Fruit fly (Drosophila melanogaster) ovary, adult (tissue): ENCODE measurements around the gene Usp12-46.
A peak's percentile ranks its signal among the peaks of the same experiment; 100 is the strongest.

ENCODE experiments used
- CG17801 ChIP-seq: fragments of 200-800 bp; optimal IDR thresholded peaks from 2 replicates; lab custom pipeline; 2019; ENCODE audit warnings: missing biosample characterization, mild to moderate bottlenecking, missing genetic modification characterization, moderate library complexity; ENCODE audit not compliant: partially characterized antibody

Gene Usp12-46

dm6 chr3R:22750534-22750947 lies at the start of gene Usp12-46, which contains the start of the genes rumi and CG7029:
Gene Usp12-46 (plus strand): TSS chr3R:22750901.
Gene rumi (minus strand): TSS chr3R:22750597.
Gene CG7029 (plus strand): TSS chr3R:22750901.
- peak; percentile 67 for TF ChIP-seq CG17801 (GFP tag; lab: Kevin White, UChicago)

- no peak for TF ChIP-seq CG17801 (GFP tag; lab: Kevin White, UChicago)
Measured at dm6 chr3R:22701793-22702192, 48.9 kb upstream of the Usp12-46 start, which contains the start of the genes CG6972 and CCAP. Gene CG6972 (plus strand): TSS chr3R:22702007. Gene CCAP (minus strand): TSS chr3R:22702084.

DNA sequence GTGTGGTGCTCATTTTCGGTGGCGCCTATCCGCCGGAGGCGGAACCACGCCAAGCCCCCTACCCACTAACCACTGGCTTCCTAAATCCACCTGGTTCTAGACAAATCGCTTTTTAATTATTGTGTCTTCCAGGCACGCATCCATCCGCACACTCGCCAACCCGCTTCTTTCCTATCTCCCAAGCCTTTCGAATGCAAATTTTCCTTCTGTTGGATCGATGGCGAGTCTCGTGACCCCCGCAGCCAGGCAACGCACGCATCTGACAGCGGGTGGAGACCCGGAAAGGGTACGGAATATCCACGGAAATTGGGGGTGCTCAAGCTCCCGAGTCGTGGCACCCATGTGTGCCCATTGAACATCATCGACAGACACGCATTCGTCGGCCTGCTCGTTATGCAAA lies 43.5 kb upstream of the Usp12-46 start, which contains the start of gene CG13842:
CG13842 (minus strand) TSS at position 101 of the 400 bp plus-strand sequence.
- TF ChIP-seq CG17801 (GFP tag; lab: Kevin White, UChicago): no peak

DNA sequence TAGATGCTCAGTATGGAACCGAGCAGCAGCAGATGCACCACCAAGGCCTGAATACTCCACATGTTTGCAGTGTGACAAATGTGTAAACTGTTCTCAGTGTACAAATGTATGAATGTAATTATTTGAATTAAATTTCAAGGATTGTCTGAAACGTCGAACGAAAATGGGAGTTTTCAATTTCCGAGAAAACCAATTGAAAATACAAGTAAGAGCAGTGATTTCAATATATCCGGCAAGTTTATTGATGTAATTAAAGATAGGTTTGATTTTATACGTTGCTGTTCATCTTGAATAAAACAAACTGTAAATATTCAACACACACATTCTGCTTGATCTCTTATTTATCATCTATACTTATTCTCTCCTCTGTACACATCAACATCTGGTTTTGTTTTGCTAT lies 40.0 kb upstream of the Usp12-46 start, which contains the start of gene CG4907:
CG4907 (minus strand) TSS at position 101 of the 400 bp plus-strand sequence.
- TF ChIP-seq CG17801 (GFP tag; lab: Kevin White, UChicago): no peak

DNA sequence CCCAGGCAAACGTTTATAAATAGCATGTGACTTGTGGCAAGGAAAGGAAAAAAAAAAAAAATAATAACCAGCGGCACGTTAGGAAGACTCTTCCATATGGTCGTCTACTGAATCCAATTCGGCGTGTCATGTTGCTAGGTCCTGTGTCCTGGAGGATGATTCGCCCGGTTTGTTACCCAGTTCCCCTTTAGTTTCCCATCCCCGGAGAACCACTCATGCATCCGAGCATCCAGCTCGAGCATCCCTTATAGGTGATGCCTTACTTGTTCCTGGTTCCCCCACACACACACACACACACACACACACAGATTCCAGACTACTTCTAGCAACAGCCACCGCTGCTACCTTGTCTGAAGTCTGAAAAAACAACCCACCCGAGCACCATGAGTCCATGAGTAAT lies 32.8 kb upstream of the Usp12-46 start:
- no peak for TF ChIP-seq CG17801 (GFP tag; lab: Kevin White, UChicago)

DNA sequence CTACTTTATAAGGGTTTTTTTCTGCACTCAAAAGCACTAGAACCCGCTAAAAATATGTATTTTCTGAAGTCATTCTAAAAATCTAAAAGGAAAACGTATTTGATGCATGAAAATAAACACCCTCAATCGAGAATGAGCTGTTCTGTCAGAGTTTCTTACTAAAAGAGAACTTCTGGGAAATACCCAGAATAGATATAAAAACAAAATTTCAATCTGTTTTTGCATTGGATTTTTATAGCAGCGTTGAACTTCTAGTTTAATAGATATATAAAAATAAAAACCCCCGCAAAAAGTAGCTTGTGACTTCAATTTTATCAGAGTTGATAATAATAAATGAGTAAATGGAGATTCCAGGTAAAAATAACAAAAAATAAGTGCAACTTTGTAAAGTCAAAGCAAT lies 32.3 kb upstream of the Usp12-46 start:
- no peak for TF ChIP-seq CG17801 (GFP tag; lab: Kevin White, UChicago)

DNA sequence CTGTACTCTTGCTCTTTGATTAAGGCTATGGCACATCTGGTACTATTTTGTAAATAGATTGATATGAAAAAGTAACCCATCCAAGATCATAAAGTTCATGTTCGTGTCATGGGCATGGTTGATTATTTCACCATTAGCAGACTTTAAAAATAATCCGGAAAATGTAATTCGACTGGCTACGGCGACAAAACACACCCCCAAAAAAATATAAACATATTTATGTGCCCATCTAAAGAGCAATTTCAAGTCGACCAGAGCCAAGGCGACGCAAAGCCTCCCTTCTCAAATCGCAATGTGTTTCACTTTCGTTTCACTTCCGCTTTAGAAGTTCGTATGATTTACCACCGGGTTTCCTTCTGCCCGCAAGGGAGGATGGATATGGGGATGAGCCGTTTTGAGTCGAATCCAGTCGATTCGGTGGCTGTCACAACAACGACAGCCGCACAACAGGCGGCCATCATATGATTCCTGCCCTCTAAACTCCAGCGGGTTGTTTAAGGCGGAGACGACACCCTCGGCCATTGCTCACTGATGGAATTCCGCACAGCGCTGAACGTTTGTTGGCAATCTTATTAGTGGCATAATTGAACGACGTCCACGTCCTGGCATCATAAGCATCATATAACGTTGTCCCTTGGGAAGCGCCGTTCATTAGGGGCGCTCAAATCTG lies 31.6 kb upstream of the Usp12-46 start:
- no peak for TF ChIP-seq CG17801 (GFP tag; lab: Kevin White, UChicago)

DNA sequence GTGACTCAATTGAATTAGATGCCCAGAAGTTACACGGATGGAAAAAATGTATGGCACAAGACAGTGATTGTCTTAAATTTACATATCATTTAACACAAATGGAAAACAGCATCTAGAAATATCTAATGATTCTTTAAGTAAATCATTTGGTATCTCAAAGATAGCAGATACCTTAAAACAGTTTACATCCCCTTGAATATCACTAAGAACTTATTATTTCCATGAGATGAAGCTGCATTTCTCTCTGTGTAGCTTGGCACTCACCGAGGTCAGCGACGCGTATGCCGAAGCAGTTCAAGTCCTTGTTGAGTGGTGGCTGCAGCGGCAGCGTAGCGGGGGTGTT lies 31.1 kb upstream of the Usp12-46 start:
- no peak for TF ChIP-seq CG17801 (GFP tag; lab: Kevin White, UChicago)

DNA sequence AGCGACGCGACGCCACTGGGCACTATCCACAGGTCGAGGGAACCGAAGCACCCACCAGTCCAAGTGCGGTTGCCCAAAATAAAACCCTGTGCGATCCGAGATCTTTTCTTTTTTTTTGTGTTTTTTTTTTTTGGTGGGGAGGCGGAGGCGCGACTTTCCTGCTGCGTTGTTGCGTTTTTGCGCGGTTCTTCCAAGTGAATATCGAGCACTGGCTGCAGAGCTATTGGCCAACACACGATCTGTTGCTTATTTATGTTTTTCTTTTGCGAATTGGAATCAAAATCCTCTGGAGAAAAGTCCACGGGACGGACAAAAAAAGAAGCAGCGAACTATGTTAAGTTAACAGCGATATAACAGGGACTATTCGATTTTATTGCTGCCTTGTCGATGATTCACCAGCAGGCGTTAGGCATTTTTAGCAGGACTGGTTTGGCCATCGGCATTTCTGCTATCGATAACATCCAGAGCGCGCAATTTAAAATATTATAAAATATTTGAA lies 29.8 kb upstream of the Usp12-46 start, which contains the start of gene wge:
wge (minus strand) TSS at position 343 of the 499 bp plus-strand sequence.
- TF ChIP-seq CG17801 (GFP tag; lab: Kevin White, UChicago): peak; percentile 57

dm6 chr3R:22724149-22724973 lies 26.3 kb upstream of the Usp12-46 start, which contains the start of gene Irp-1A:
Gene Irp-1A (minus strand): TSS chr3R:22724587.
- peak; percentile 66 for TF ChIP-seq CG17801 (GFP tag; lab: Kevin White, UChicago)

DNA sequence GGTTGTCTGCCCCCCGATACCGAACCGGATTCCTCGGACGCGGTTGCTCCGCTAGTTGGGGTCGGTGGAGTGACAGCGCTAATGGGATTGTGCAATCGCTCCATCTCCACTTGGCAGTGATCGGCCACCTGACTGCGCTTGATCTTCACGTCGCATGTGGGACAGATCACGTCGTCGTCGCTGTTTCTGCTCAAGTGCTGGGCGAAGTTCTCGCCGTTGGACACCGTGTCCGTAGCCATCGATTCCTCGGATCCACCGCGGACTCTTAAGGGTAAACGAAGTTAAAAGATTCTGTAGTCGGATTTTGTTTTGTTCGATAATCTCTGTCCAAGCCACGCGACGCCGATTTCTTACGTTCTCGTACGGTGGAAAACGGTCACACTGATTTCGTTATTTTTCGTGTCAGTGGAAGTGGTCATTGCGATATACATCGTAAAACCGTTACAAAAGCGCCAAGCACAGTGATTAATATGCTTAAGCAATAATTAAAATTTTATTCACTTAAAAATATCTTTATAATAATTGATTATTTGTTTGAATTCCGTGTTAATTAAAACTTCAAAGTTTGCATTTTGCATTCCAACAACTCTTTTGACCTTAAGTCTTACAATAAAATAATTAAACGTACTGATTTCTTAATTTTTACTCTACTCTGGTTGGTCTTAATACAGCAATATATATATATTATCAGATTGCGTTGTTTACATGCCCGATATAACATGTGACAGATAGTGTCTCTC lies 24.5 kb upstream of the Usp12-46 start, which contains the start of gene RNF220:
RNF220 (minus strand) TSS at position 384 of the 740 bp plus-strand sequence.
- no peak for TF ChIP-seq CG17801 (GFP tag; lab: Kevin White, UChicago)

DNA sequence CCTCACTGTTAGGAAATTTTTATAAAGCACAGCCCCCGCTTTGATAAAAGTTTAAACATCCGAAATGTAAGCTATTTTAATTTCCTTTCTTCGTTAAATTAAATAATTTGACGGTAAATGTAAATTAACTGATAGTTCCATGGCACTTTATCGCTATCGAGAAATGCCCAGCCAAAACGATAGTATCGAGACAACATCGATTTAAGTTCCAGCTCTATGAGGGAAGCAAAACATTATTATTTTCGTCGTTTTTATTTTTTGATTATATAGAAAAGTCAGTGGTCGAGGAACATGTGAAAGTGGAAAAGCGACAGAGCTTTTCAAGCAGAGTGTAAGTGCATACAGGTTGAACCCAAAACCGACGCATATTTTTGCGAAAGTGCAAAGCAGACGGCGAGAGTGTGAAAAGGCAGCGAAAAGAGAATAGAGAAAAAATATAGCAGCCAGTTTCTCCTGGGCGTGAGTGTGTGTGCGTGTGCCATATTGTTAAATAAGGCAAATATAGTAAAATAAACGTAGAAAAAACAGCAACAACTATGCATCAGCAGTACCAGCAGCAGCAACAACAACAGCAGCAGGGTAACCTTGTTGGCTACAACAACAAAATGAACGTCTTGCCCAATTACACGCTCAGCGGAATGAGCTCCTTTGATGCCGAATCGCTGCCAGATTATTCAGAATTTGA lies 23.8 kb upstream of the Usp12-46 start, which contains the start of gene CG45049:
CG45049 (plus strand) TSS at position 197 of the 685 bp plus-strand sequence.
- no peak for TF ChIP-seq CG17801 (GFP tag; lab: Kevin White, UChicago)

- no peak for TF ChIP-seq CG17801 (GFP tag; lab: Kevin White, UChicago)
Measured at dm6 chr3R:22727456-22727833, 23.3 kb upstream of the Usp12-46 start.

- no peak for TF ChIP-seq CG17801 (GFP tag; lab: Kevin White, UChicago)
Measured at dm6 chr3R:22727857-22728256, 22.8 kb upstream of the Usp12-46 start.
